Worm (Caenorhabditis elegans) whole organism, mixed stage, embryonic: Measurements from ENCODE around the gene nlp-17.

Experiments
- M03D4.4 ChIP-seq: sonication (generic microtip); optimal IDR thresholded peaks from 2 replicates; lab custom pipeline; 2017; ENCODE audit warnings: mild to moderate bottlenecking, missing genetic modification characterization, missing compliant biosample characterization
- bed-3 ChIP-seq: fragments of 200-800 bp; sonication (Bioruptor generic); optimal IDR thresholded peaks from 3 replicates; lab custom pipeline; 2018; ENCODE audit warnings: mild to moderate bottlenecking, missing genetic modification characterization, moderate library complexity, missing compliant biosample characterization
- blmp-1 ChIP-seq: fragments of 150-350 bp; optimal IDR thresholded peaks from 2 replicates; lab custom pipeline; 2014; ENCODE audit warnings: missing biosample characterization, missing genetic modification characterization
- ceh-43 ChIP-seq: fragments of 200-800 bp; sonication (Bioruptor generic); optimal IDR thresholded peaks from 2 replicates; lab custom pipeline; 2018; ENCODE audit warnings: mild to moderate bottlenecking, missing genetic modification characterization, moderate library complexity, missing compliant biosample characterization
- ceh-83 ChIP-seq: fragments of 200-800 bp; sonication (Bioruptor generic); optimal IDR thresholded peaks from 2 replicates; lab custom pipeline; 2018; ENCODE audit warnings: mild to moderate bottlenecking, missing genetic modification characterization, missing compliant biosample characterization
- ces-1 ChIP-seq: fragments of 150-350 bp; optimal IDR thresholded peaks from 2 replicates; lab custom pipeline; 2014; ENCODE audit warnings: missing biosample characterization, missing genetic modification reagents, missing genetic modification characterization
- elt-1 ChIP-seq: sonication (generic microtip); optimal IDR thresholded peaks from 2 replicates; lab custom pipeline; 2017; ENCODE audit warnings: missing genetic modification characterization, mild to moderate bottlenecking, missing compliant biosample characterization, antibody characterized with exemption, moderate library complexity, borderline replicate concordance; ENCODE audit not compliant: insufficient read depth
- flh-1 ChIP-seq: fragments of 200-800 bp; sonication (Bioruptor generic); optimal IDR thresholded peaks from 2 replicates; lab custom pipeline; 2018; ENCODE audit warnings: mild to moderate bottlenecking, missing genetic modification characterization, moderate library complexity, missing compliant biosample characterization
- ham-2 ChIP-seq: fragments of 200-800 bp; sonication (Bioruptor generic); optimal IDR thresholded peaks from 2 replicates; lab custom pipeline; 2018; ENCODE audit warnings: mild to moderate bottlenecking, missing genetic modification characterization, missing compliant biosample characterization
- lin-13 ChIP-seq: fragments of 150-350 bp; optimal IDR thresholded peaks from 2 replicates; lab custom pipeline; 2014; ENCODE audit warnings: missing biosample characterization, missing genetic modification characterization
- lsy-2 ChIP-seq: fragments of 150-350 bp; optimal IDR thresholded peaks from 2 replicates; lab custom pipeline; 2014; ENCODE audit warnings: missing biosample characterization, missing genetic modification characterization
- mep-1 ChIP-seq: fragments of 150-350 bp; optimal IDR thresholded peaks from 2 replicates; lab custom pipeline; 2017; ENCODE audit warnings: missing biosample characterization, missing genetic modification reagents, missing genetic modification characterization, inconsistent platforms
- mls-2 ChIP-seq: sonication (generic microtip); optimal IDR thresholded peaks from 2 replicates; lab custom pipeline; 2016; ENCODE audit warnings: mild to moderate bottlenecking, missing genetic modification characterization, moderate library complexity, missing compliant biosample characterization
- nhr-12 ChIP-seq: fragments of 150-350 bp; optimal IDR thresholded peaks from 2 replicates; lab custom pipeline; 2014; ENCODE audit warnings: missing biosample characterization, missing genetic modification characterization
- nhr-2 ChIP-seq: fragments of 150-350 bp; optimal IDR thresholded peaks from 2 replicates; lab custom pipeline; 2014; ENCODE audit warnings: missing biosample characterization, missing genetic modification characterization
- nhr-237 ChIP-seq: fragments of 150-350 bp; optimal IDR thresholded peaks from 2 replicates; lab custom pipeline; 2014; ENCODE audit warnings: missing biosample characterization, missing genetic modification characterization
- nhr-76 ChIP-seq: sonication (generic microtip); optimal IDR thresholded peaks from 2 replicates; lab custom pipeline; 2017; ENCODE audit warnings: missing biosample characterization, missing genetic modification characterization
- pha-4 ChIP-seq: fragments of 150-350 bp; optimal IDR thresholded peaks from 2 replicates; lab custom pipeline; 2018; ENCODE audit warnings: missing biosample characterization, missing genetic modification reagents, missing genetic modification characterization
- sem-2 ChIP-seq: fragments of 200-800 bp; sonication (Bioruptor generic); optimal IDR thresholded peaks from 2 replicates; lab custom pipeline; 2018; ENCODE audit warnings: mild to moderate bottlenecking, missing genetic modification characterization, missing compliant biosample characterization
- snpc-4 ChIP-seq: fragments of 150-350 bp; optimal IDR thresholded peaks from 2 replicates; lab custom pipeline; 2014; ENCODE audit warnings: missing biosample characterization, missing genetic modification characterization
- sptf-1 ChIP-seq: sonication (generic microtip); optimal IDR thresholded peaks from 2 replicates; lab custom pipeline; 2017; ENCODE audit warnings: mild to moderate bottlenecking, missing genetic modification characterization, moderate library complexity, missing compliant biosample characterization
- tbx-8 ChIP-seq: fragments of 200-800 bp; sonication (Bioruptor generic); optimal IDR thresholded peaks from 2 replicates; lab custom pipeline; 2018; ENCODE audit warnings: mild to moderate bottlenecking, missing genetic modification characterization, moderate library complexity, missing compliant biosample characterization
- unc-120 ChIP-seq: sonication (generic microtip); optimal IDR thresholded peaks from 2 replicates; lab custom pipeline; 2017; ENCODE audit warnings: missing genetic modification characterization, missing compliant biosample characterization; ENCODE audit not compliant: poor library complexity, severe bottlenecking
- unc-39 ChIP-seq: fragments of 150-350 bp; optimal IDR thresholded peaks from 2 replicates; lab custom pipeline; 2014; ENCODE audit warnings: missing biosample characterization, missing genetic modification characterization
- unc-62 ChIP-seq: fragments of 150-350 bp; optimal IDR thresholded peaks from 2 replicates; lab custom pipeline; 2014; ENCODE audit warnings: missing biosample characterization, missing genetic modification reagents, missing genetic modification characterization
- zip-8 ChIP-seq: fragments of 150-350 bp; optimal IDR thresholded peaks from 2 replicates; lab custom pipeline; 2014; ENCODE audit warnings: missing biosample characterization, missing genetic modification characterization
- ztf-11 ChIP-seq: fragments of 150-350 bp; optimal IDR thresholded peaks from 2 replicates; lab custom pipeline; 2014; ENCODE audit warnings: missing biosample characterization, missing genetic modification characterization

Gene nlp-17

DNA sequence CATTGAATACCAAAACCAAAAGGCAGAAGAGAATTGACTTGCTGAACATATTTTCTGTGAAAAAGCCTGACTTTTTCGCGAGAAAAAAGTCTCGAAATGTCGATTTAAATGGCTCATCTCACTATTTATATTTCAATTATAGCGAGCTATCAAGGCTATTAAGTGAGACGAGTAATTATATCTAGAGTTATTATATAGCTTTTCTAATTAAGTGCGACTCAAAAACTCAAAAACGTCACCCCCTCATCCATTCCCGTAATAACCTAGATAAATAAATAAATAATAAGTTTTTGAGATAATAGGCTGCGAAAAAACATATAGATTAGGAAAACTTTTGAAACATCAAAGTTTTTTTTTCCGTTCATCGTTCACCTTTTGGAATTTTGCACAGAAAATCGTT is at the start of gene nlp-17:
Gene nlp-17 (minus strand): TSS at position 101 of the 400 bp plus-strand sequence.
- TF ChIP-seq tbx-8 (GFP tag; lab: Kevin White, UChicago) (no peak), pha-4 (tag; lab: Kevin White, UChicago) (no peak), mls-2 (no peak), lsy-2 (tag; lab: Kevin White, UChicago) (no peak), nhr-2 (tag; lab: Kevin White, UChicago) (no peak), mep-1 (tag; lab: Kevin White, UChicago) (no peak), nhr-237 (no peak), ztf-11 (no peak), nhr-76 (no peak), ham-2 (GFP tag; lab: Kevin White, UChicago) (no peak), snpc-4 (tag; lab: Kevin White, UChicago) (no peak), nhr-12 (tag; lab: Kevin White, UChicago) (no peak), zip-8 (no peak), sem-2 (GFP tag; lab: Kevin White, UChicago) (no peak), ceh-83 (GFP tag; lab: Kevin White, UChicago) (no peak), unc-39 (no peak)

DNA sequence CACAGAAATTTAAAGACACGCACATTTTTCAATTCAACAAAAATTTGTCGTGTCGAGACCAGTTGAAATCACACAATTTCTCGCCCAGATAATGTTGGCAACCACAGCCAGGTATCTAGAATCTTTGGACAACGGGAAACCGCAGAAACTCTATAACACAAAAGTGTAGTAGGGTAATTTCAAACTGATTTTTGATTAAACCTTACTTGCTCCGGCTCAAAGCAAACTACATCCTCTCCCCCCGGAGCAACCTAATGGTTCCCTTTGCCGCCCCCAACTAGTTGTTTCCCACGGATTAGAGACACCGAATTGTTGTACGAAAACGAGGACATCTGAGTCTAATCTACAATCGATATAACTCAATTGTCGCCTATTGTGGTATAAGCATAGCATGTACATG is 48.8 kb upstream of the nlp-17 start:
- TF ChIP-seq nhr-237 (no peak), ces-1 (GFP tag; lab: Kevin White, UChicago) (peak; percentile 62)

ce11 chrIV:13549350-13549749 is 43.8 kb upstream of the nlp-17 start:
- TF ChIP-seq M03D4.4 (tag; lab: Kevin White, UChicago) (peak; percentile 54), unc-62 (GFP tag; lab: Kevin White, UChicago) (no peak), ceh-43 (GFP tag; lab: Kevin White, UChicago) (no peak), blmp-1 (tag; lab: Kevin White, UChicago) (no peak), sptf-1 (tag; lab: Kevin White, UChicago) (peak; percentile 50), bed-3 (no peak), unc-120 (tag; lab: Kevin White, UChicago) (no peak), ceh-83 (GFP tag; lab: Kevin White, UChicago) (no peak), zip-8 (no peak), pha-4 (tag; lab: Kevin White, UChicago) (no peak), flh-1 (no peak), ham-2 (GFP tag; lab: Kevin White, UChicago) (no peak)

DNA sequence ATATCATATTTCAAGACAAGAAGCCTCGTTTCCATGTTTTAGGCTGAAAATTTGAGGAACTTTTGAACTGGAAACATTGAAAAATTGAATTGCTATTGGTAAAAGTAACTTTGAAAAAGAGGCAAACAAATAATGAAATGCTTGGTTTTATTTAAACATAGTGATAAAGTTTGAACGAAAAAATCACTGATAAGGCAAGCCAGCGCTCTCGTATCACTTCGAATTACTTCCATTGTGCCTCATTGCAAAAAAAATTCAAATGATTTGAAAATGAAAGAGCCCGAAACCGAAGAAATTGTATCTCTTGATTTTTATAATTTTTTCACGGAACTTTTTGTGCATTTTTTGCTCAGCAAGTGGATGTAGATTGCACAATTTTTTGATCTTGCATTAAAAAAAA is 42.6 kb upstream of the nlp-17 start, which contains the start of gene F52G2.3:
Gene F52G2.3 (minus strand): TSS at position 43 of the 400 bp plus-strand sequence.
- TF ChIP-seq flh-1 = no peak
- no peak for TF ChIP-seq ceh-43 (GFP tag; lab: Kevin White, UChicago)
- no peak for TF ChIP-seq nhr-76
- no peak for TF ChIP-seq M03D4.4 (tag; lab: Kevin White, UChicago)
- TF ChIP-seq lin-13 (tag; lab: Kevin White, UChicago) = no peak
- no peak for TF ChIP-seq ztf-11
- TF ChIP-seq elt-1 (tag; lab: Kevin White, UChicago) = no peak

ce11 chrIV:13540165-13540564 is 34.6 kb upstream of the nlp-17 start, which contains the start of gene rsd-2:
TSS of gene rsd-2 (minus strand) at chrIV:13540265.
- TF ChIP-seq snpc-4 (tag; lab: Kevin White, UChicago) (no peak), nhr-76 (no peak), pha-4 (tag; lab: Kevin White, UChicago) (no peak), flh-1 (no peak), unc-120 (tag; lab: Kevin White, UChicago) (no peak)

ce11 chrIV:13538901-13539300 is 33.3 kb upstream of the nlp-17 start:
- TF ChIP-seq lsy-2 (tag; lab: Kevin White, UChicago) = peak; percentile 84
- TF ChIP-seq M03D4.4 (tag; lab: Kevin White, UChicago) = no peak
- TF ChIP-seq, all 35 proteins: peak for 1

DNA sequence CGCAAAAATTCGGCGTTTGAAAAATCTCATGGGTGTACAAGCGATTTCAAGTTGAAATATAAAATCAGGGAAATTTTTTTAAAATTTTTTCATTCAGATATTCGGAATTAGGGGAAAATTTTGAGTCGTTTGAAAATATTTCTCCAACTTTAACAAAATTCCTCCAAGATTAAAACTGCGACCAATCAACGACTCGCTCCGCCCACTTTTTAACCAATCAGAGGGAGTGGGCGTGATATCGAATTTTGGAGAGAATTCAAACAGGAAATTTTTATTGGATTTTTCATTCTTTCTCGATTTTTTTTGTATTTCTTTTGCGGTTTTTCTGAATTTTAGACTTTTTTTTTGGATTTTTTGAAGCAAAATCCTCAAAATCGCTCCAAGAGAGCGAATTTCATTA is 19.7 kb upstream of the nlp-17 start:
- TF ChIP-seq nhr-237 (no peak), unc-62 (GFP tag; lab: Kevin White, UChicago) (no peak), ham-2 (GFP tag; lab: Kevin White, UChicago) (no peak), mls-2 (no peak), ceh-43 (GFP tag; lab: Kevin White, UChicago) (no peak), ces-1 (GFP tag; lab: Kevin White, UChicago) (no peak)
